Fruit fly (Drosophila melanogaster) whole organism, embryonic: Measurements from ENCODE around the gene CG5850.
A peak's percentile ranks its signal among the peaks of the same experiment; 100 is the strongest.

Experiments used
- Atf3 ChIP-seq: fragments of 200-800 bp; sonication (Bioruptor generic); optimal IDR thresholded peaks from 3 replicates; lab custom pipeline; 2016; ENCODE audit warnings: missing biosample characterization, missing genetic modification characterization
- CG11723 ChIP-seq: fragments of 200-800 bp; sonication (Bioruptor generic); optimal IDR thresholded peaks from 2 replicates; lab custom pipeline; 2017; ENCODE audit warnings: missing biosample characterization, mild to moderate bottlenecking, missing genetic modification characterization
- CG12155 ChIP-seq: fragments of 200-800 bp; sonication (Bioruptor generic); optimal IDR thresholded peaks from 3 replicates; lab custom pipeline; 2016; ENCODE audit warnings: missing biosample characterization, missing genetic modification characterization
- CG12236 ChIP-seq: fragments of 200-800 bp; sonication (Bioruptor generic); optimal IDR thresholded peaks from 2 replicates; lab custom pipeline; 2016; ENCODE audit warnings: missing biosample characterization, missing genetic modification characterization
- CG12391 ChIP-seq: fragments of 200-800 bp; sonication (Bioruptor generic); optimal IDR thresholded peaks from 3 replicates; lab custom pipeline; 2018; ENCODE audit warnings: missing biosample characterization, mild to moderate bottlenecking, missing genetic modification characterization, moderate library complexity
- CG13296 ChIP-seq: fragments of 200-800 bp; sonication (Bioruptor generic); optimal IDR thresholded peaks from 3 replicates; lab custom pipeline; 2018; ENCODE audit warnings: missing biosample characterization, mild to moderate bottlenecking, missing genetic modification characterization
- CG1529 ChIP-seq: fragments of 200-800 bp; sonication (Bioruptor generic); optimal IDR thresholded peaks from 3 replicates; lab custom pipeline; 2018; ENCODE audit warnings: missing biosample characterization, missing genetic modification characterization
- CG1603 ChIP-seq: fragments of 200-800 bp; sonication (Bioruptor generic); optimal IDR thresholded peaks from 2 replicates; lab custom pipeline; 2019; ENCODE audit warnings: missing biosample characterization, mild to moderate bottlenecking, missing genetic modification characterization, moderate library complexity
- CG1647 ChIP-seq: fragments of 200-800 bp; sonication (Bioruptor generic); optimal IDR thresholded peaks from 3 replicates; lab custom pipeline; 2016; ENCODE audit warnings: missing biosample characterization, missing genetic modification characterization
- CG17186 ChIP-seq: fragments of 200-800 bp; sonication (Bioruptor generic); optimal IDR thresholded peaks from 3 replicates; lab custom pipeline; 2017; ENCODE audit warnings: missing biosample characterization, missing genetic modification reagents, missing genetic modification characterization
- CG17361 ChIP-seq: fragments of 200-800 bp; sonication (Bioruptor generic); IDR thresholded peaks from 3 replicates; pipeline ENCODE4 v1.3.6; 2022; ENCODE audit warnings: missing biosample characterization, missing genetic modification characterization
- CG17568 ChIP-seq: fragments of 200-800 bp; sonication (Bioruptor generic); optimal IDR thresholded peaks from 2 replicates; lab custom pipeline; 2018; ENCODE audit warnings: missing biosample characterization, mild to moderate bottlenecking, missing genetic modification characterization, moderate library complexity
- CG30020 ChIP-seq: fragments of 200-800 bp; optimal IDR thresholded peaks from 2 replicates; lab custom pipeline; 2019; ENCODE audit warnings: missing biosample characterization, mild to moderate bottlenecking, missing genetic modification characterization, moderate library complexity
- CG31441 ChIP-seq: fragments of 200-800 bp; sonication (Bioruptor generic); IDR thresholded peaks from 2 replicates; pipeline ENCODE4 v1.3.6; 2022; ENCODE audit warnings: missing biosample characterization, missing genetic modification characterization
- CG4820 ChIP-seq: fragments of 200-800 bp; sonication (Bioruptor generic); optimal IDR thresholded peaks from 3 replicates; lab custom pipeline; 2016; ENCODE audit warnings: missing biosample characterization, missing genetic modification characterization
- CG4854 ChIP-seq: fragments of 200-800 bp; sonication (Bioruptor generic); optimal IDR thresholded peaks from 2 replicates; lab custom pipeline; 2016; ENCODE audit warnings: missing biosample characterization, missing genetic modification characterization, inconsistent platforms
- CG5245 ChIP-seq: fragments of 200-800 bp; sonication (Bioruptor generic); optimal IDR thresholded peaks from 3 replicates; lab custom pipeline; 2016; ENCODE audit warnings: missing biosample characterization, missing genetic modification characterization
- CG6175 ChIP-seq: fragments of 200-800 bp; sonication (Bioruptor generic); IDR thresholded peaks from 3 replicates; pipeline ENCODE4 v1.3.6; 2022; ENCODE audit warnings: missing biosample characterization, missing genetic modification characterization
- CG6689 ChIP-seq: fragments of 200-800 bp; sonication (Bioruptor generic); IDR thresholded peaks from 2 replicates; pipeline ENCODE4 v1.3.6; 2022; ENCODE audit warnings: missing biosample characterization, missing genetic modification characterization
- CG6854 ChIP-seq: fragments of 200-800 bp; sonication (Bioruptor generic); optimal IDR thresholded peaks from 3 replicates; lab custom pipeline; 2017; ENCODE audit warnings: missing biosample characterization, mild to moderate bottlenecking, missing genetic modification characterization
- CG7271 ChIP-seq: fragments of 200-800 bp; sonication (Bioruptor generic); optimal IDR thresholded peaks from 2 replicates; lab custom pipeline; 2018; ENCODE audit warnings: missing biosample characterization, mild to moderate bottlenecking, missing genetic modification characterization, moderate library complexity
- D19B ChIP-seq: fragments of 200-800 bp; sonication (Bioruptor generic); optimal IDR thresholded peaks from 2 replicates; lab custom pipeline; 2017; ENCODE audit warnings: missing biosample characterization, mild to moderate bottlenecking, missing genetic modification characterization
- Deaf1 ChIP-seq: fragments of 200-800 bp; optimal IDR thresholded peaks from 3 replicates; lab custom pipeline; 2019; ENCODE audit warnings: missing biosample characterization, mild to moderate bottlenecking, missing genetic modification characterization, moderate library complexity
- Hr3 ChIP-seq: fragments of 200-800 bp; sonication (Bioruptor generic); optimal IDR thresholded peaks from 3 replicates; lab custom pipeline; 2016; ENCODE audit warnings: missing biosample characterization, missing genetic modification characterization
- Hsf ChIP-seq: fragments of 200-800 bp; sonication (Bioruptor generic); optimal IDR thresholded peaks from 3 replicates; lab custom pipeline; 2016; ENCODE audit warnings: missing biosample characterization, missing genetic modification characterization
- Kr ChIP-seq: fragments of 200-800 bp; sonication (Bioruptor generic); optimal IDR thresholded peaks from 2 replicates; lab custom pipeline; 2017; ENCODE audit warnings: missing biosample characterization, mild to moderate bottlenecking, missing genetic modification characterization
- Lhr ChIP-seq: fragments of 200-800 bp; sonication (Bioruptor generic); optimal IDR thresholded peaks from 3 replicates; lab custom pipeline; 2017; ENCODE audit warnings: mild to moderate bottlenecking, missing biosample characterization, missing genetic modification reagents, missing genetic modification characterization
- Max ChIP-seq: fragments of 200-800 bp; sonication (Bioruptor generic); optimal IDR thresholded peaks from 2 replicates; lab custom pipeline; 2016; ENCODE audit warnings: missing biosample characterization, mild to moderate bottlenecking, missing genetic modification characterization
- Mes4 ChIP-seq: fragments of 200-800 bp; sonication (Bioruptor generic); optimal IDR thresholded peaks from 2 replicates; lab custom pipeline; 2016; ENCODE audit warnings: missing biosample characterization, missing genetic modification characterization
- Mrtf ChIP-seq: fragments of 200-800 bp; sonication (Bioruptor generic); IDR thresholded peaks from 3 replicates; pipeline ENCODE4 v1.3.6; 2022; ENCODE audit warnings: missing biosample characterization, missing genetic modification characterization
- bbx ChIP-seq: fragments of 200-800 bp; sonication (Bioruptor generic); IDR thresholded peaks from 2 replicates; pipeline ENCODE4 v1.3.6; 2022; ENCODE audit warnings: missing biosample characterization, missing genetic modification characterization; ENCODE audit not compliant: partially characterized antibody
- bsh ChIP-seq, 2 experiments: fragments of 200-800 bp; sonication (Bioruptor generic); optimal IDR thresholded peaks; 2 replicates each; lab custom pipeline; 2017 to 2018; ENCODE audit warnings: mild to moderate bottlenecking in 2 of 2, missing biosample characterization in 2 of 2, missing genetic modification characterization in 2 of 2, moderate library complexity in 1 of 2
- dm ChIP-seq: fragments of 200-800 bp; sonication (Bioruptor generic); optimal IDR thresholded peaks from 3 replicates; lab custom pipeline; 2016; ENCODE audit warnings: missing biosample characterization, missing genetic modification characterization
- dpn ChIP-seq, 2 experiments: fragments of 200-800 bp; sonication (Bioruptor generic); optimal IDR thresholded peaks; 3 replicates each; lab custom pipeline; 2016; ENCODE audit warnings: missing biosample characterization in 2 of 2, missing genetic modification characterization in 2 of 2
- exex ChIP-seq: fragments of 200-800 bp; sonication (Bioruptor generic); optimal IDR thresholded peaks from 4 replicates; lab custom pipeline; 2018; ENCODE audit warnings: missing biosample characterization, mild to moderate bottlenecking, missing genetic modification characterization, moderate library complexity
- gcm2 ChIP-seq: fragments of 200-800 bp; sonication (Bioruptor generic); optimal IDR thresholded peaks from 2 replicates; lab custom pipeline; 2016; ENCODE audit warnings: missing biosample characterization, missing genetic modification characterization
- hbn ChIP-seq: fragments of 200-800 bp; sonication (Bioruptor generic); IDR thresholded peaks from 2 replicates; pipeline ENCODE4 v1.3.6; 2022; ENCODE audit warnings: missing biosample characterization, missing genetic modification characterization; ENCODE audit not compliant: partially characterized antibody
- hth ChIP-seq: fragments of >200 bp; optimal IDR thresholded peaks from 2 replicates; lab custom pipeline; 2017; ENCODE audit warnings: inconsistent platforms
- knrl ChIP-seq: fragments of 200-800 bp; sonication (Bioruptor generic); IDR thresholded peaks from 3 replicates; pipeline ENCODE4 v1.3.6; 2022; ENCODE audit warnings: missing biosample characterization, missing genetic modification characterization; ENCODE audit not compliant: partially characterized antibody
- lola ChIP-seq, 3 experiments: fragments of >200 bp in 2 of 3; fragments of 200-800 bp in 1 of 3; sonication (Bioruptor generic) in 1 of 3; optimal IDR thresholded peaks; 2 replicates each; lab custom pipeline; 2017 to 2019; ENCODE audit warnings: missing biosample characterization in 3 of 3, missing genetic modification characterization in 3 of 3, mild to moderate bottlenecking in 1 of 3, moderate library complexity in 1 of 3
- nerfin-1 ChIP-seq: fragments of 200-800 bp; sonication (Bioruptor generic); optimal IDR thresholded peaks from 3 replicates; lab custom pipeline; 2019; ENCODE audit warnings: missing biosample characterization, mild to moderate bottlenecking, missing genetic modification characterization, moderate library complexity
- oc ChIP-seq: fragments of 200-800 bp; sonication (Bioruptor generic); optimal IDR thresholded peaks from 2 replicates; lab custom pipeline; 2018; ENCODE audit warnings: missing biosample characterization, mild to moderate bottlenecking, missing genetic modification characterization, moderate library complexity
- pnt ChIP-seq: fragments of 200-800 bp; sonication (Bioruptor generic); optimal IDR thresholded peaks from 3 replicates; lab custom pipeline; 2016; ENCODE audit warnings: missing biosample characterization, missing genetic modification characterization
- pzg ChIP-seq: fragments of 200-800 bp; sonication (Bioruptor generic); optimal IDR thresholded peaks from 3 replicates; lab custom pipeline; 2018; ENCODE audit warnings: missing biosample characterization, mild to moderate bottlenecking, missing genetic modification characterization, moderate library complexity
- row ChIP-seq: fragments of 200-800 bp; sonication (Bioruptor generic); IDR thresholded peaks from 3 replicates; pipeline ENCODE4 v1.3.6; 2022; ENCODE audit warnings: missing biosample characterization, missing genetic modification characterization
- run ChIP-seq: fragments of 200-800 bp; sonication (Bioruptor generic); optimal IDR thresholded peaks from 3 replicates; lab custom pipeline; 2018; ENCODE audit warnings: missing biosample characterization, mild to moderate bottlenecking, missing genetic modification characterization
- stwl ChIP-seq: fragments of 200-800 bp; sonication (Bioruptor generic); optimal IDR thresholded peaks from 3 replicates; lab custom pipeline; 2018; ENCODE audit warnings: missing biosample characterization, mild to moderate bottlenecking, missing genetic modification characterization, moderate library complexity
- trem ChIP-seq: fragments of 200-800 bp; optimal IDR thresholded peaks from 3 replicates; lab custom pipeline; 2019; ENCODE audit warnings: missing biosample characterization, mild to moderate bottlenecking, missing genetic modification characterization, moderate library complexity
- wdn ChIP-seq: fragments of 200-800 bp; sonication (Bioruptor generic); IDR thresholded peaks from 2 replicates; pipeline ENCODE4 v1.3.6; 2022; ENCODE audit warnings: missing biosample characterization, missing genetic modification characterization

The CG5850 gene

dm6 chr2L:9984078-9984772 is 20.5 kb upstream of the CG5850 start, which contains the start of gene bib (continued):
- TF ChIP-seq knrl (no peak), Lhr (peak; percentile 71), CG6175 (GFP tag; lab: Robert Waterston, UW) (peak; percentile 23; the same call in 1 of the 3 replicates), CG17186 (GFP tag; lab: Kevin White, UChicago) (peak; percentile 41), Mes4 (GFP tag; lab: Kevin White, UChicago) (no peak), run (tag; lab: Kevin White, UChicago) (peak; percentile 61), oc (tag; lab: Kevin White, UChicago) (peak; percentile 73), exex (tag; lab: Kevin White, UChicago) (peak; percentile 31), bbx (GFP tag; lab: Robert Waterston, UW) (peak; percentile 45), CG7271 (tag; lab: Kevin White, UChicago) (peak; percentile 16), Max (GFP tag; lab: Kevin White, UChicago) (peak; percentile 75), CG5245 (peak; percentile 53), Kr (GFP tag; lab: Kevin White, UChicago) (no peak), trem (peak; percentile 93), hbn (GFP tag; lab: Robert Waterston, UW) (no peak), CG13296 (GFP tag; lab: Kevin White, UChicago) (peak; percentile 73), row (peak; percentile 85), CG31441 (GFP tag; lab: Robert Waterston, UW) (peak; percentile 96), CG1647 (GFP tag; lab: Kevin White, UChicago) (no peak), CG12155 (GFP tag; lab: Kevin White, UChicago) (peak; percentile 73), CG17568 (GFP tag; lab: Kevin White, UChicago) (peak; percentile 66), CG11723 (GFP tag; lab: Kevin White, UChicago) (peak; percentile 71), CG30020 (tag; lab: Kevin White, UChicago) (peak; percentile 90), CG1603 (tag; lab: Kevin White, UChicago) (peak; percentile 37), CG17361 (peak; percentile 95), bsh (GFP tag; optimal IDR thresholded peaks at IDR 0.05; lab: Kevin White, UChicago) (peak; percentile 70 to 89), dpn (GFP tag; optimal IDR thresholded peaks at IDR 0.05; lab: Kevin White, UChicago) (peak; percentile 1 to 82), hth (no peak), Deaf1 (peak; percentile 74), lola (GFP tag; optimal IDR thresholded peaks at IDR 0.05; lab: Kevin White, UChicago) (peak in 1 of 3 experiments; percentile 92), Hr3 (GFP tag; lab: Kevin White, UChicago) (peak; percentile 83), Hsf (GFP tag; lab: Kevin White, UChicago) (peak; percentile 69), dm (no peak), CG4820 (peak; percentile 69), stwl (tag; lab: Kevin White, UChicago) (peak; percentile 46), Atf3 (GFP tag; lab: Kevin White, UChicago) (no peak), D19B (GFP tag; lab: Kevin White, UChicago) (peak; percentile 47), CG12391 (tag; lab: Kevin White, UChicago) (peak; percentile 93), wdn (GFP tag; lab: Robert Waterston, UW) (0 out of 2 replicates have a peak, but pooled peaks have one; percentile 20), CG6689 (peak; percentile 80), CG1529 (GFP tag; lab: Kevin White, UChicago) (peak; percentile 80), pzg (GFP tag; lab: Kevin White, UChicago) (no peak), CG4854 (GFP tag; lab: Kevin White, UChicago) (peak; percentile 54), CG6854 (GFP tag; lab: Kevin White, UChicago) (peak; percentile 67), Mrtf (GFP tag; lab: Robert Waterston, UW) (peak; percentile 65; the same call in 2 of the 3 replicates), pnt (GFP tag; lab: Kevin White, UChicago) (peak; percentile 28), CG12236 (GFP tag; lab: Kevin White, UChicago) (no peak), nerfin-1 (tag; lab: Kevin White, UChicago) (peak; percentile 77), gcm2 (GFP tag; lab: Kevin White, UChicago) (no peak)
